Worm (Caenorhabditis elegans) whole organism, L1 larva: ENCODE measurements around the gene odr-1.

ENCODE experiments used
- C16A3.4 ChIP-seq: fragments of 150-350 bp; optimal IDR thresholded peaks from 2 replicates; lab custom pipeline; 2014; ENCODE audit warnings: missing biosample characterization, missing genetic modification characterization
- F16B12.6 ChIP-seq: fragments of 150-350 bp; optimal IDR thresholded peaks from 2 replicates; lab custom pipeline; 2014; ENCODE audit warnings: missing biosample characterization, missing genetic modification characterization
- ama-1 ChIP-seq: fragments of 150-350 bp; optimal IDR thresholded peaks from 2 replicates; lab custom pipeline; 2014
- blmp-1 ChIP-seq: fragments of 150-350 bp; optimal IDR thresholded peaks from 2 replicates; lab custom pipeline; 2014; ENCODE audit warnings: missing biosample characterization, missing genetic modification characterization
- ceh-63 ChIP-seq: fragments of 200-800 bp; sonication (Bioruptor generic); optimal IDR thresholded peaks from 2 replicates; lab custom pipeline; 2018; ENCODE audit warnings: mild to moderate bottlenecking, missing genetic modification characterization, missing compliant biosample characterization
- efl-1 ChIP-seq, 4 experiments: fragments of 150-350 bp; optimal IDR thresholded peaks in 3 of 4; peaks in 1 of 4; 1 replicate in 1 of 4; 2 replicates in 3 of 4; lab custom pipeline; 2014; ENCODE audit warnings: missing biosample characterization in 2 of 4, missing genetic modification characterization in 2 of 4, missing genetic modification reagents in 2 of 4
- egl-13 ChIP-seq: sonication (generic microtip); optimal IDR thresholded peaks from 2 replicates; lab custom pipeline; 2016; ENCODE audit warnings: missing genotype, missing genetic modification reagents, missing genetic modification characterization, missing compliant biosample characterization
- elt-3 ChIP-seq, 6 experiments: fragments of 150-350 bp in 1 of 6; sonication (generic microtip); optimal IDR thresholded peaks; 2 replicates each; lab custom pipeline; 2017 to 2018; ENCODE audit warnings: missing biosample characterization in 6 of 6, missing genetic modification characterization in 6 of 6, inconsistent platforms in 1 of 6
- fkh-10 ChIP-seq: sonication (generic microtip); optimal IDR thresholded peaks from 2 replicates; lab custom pipeline; 2017; ENCODE audit warnings: missing biosample characterization, missing genetic modification reagents, missing genetic modification characterization
- irx-1 ChIP-seq: sonication (generic microtip); optimal IDR thresholded peaks from 2 replicates; lab custom pipeline; 2016; ENCODE audit warnings: missing genetic modification characterization, missing compliant biosample characterization
- lin-14 ChIP-seq: fragments of 200-800 bp; sonication (Bioruptor generic); optimal IDR thresholded peaks from 2 replicates; lab custom pipeline; 2018; ENCODE audit warnings: mild to moderate bottlenecking, missing genetic modification characterization, moderate library complexity, missing compliant biosample characterization
- lin-15B ChIP-seq: fragments of 150-350 bp; sonication (generic microtip); optimal IDR thresholded peaks from 3 replicates; lab custom pipeline; 2014; ENCODE audit warnings: missing biosample characterization, missing genetic modification characterization
- lin-35 ChIP-seq, 2 experiments: fragments of 150-350 bp; optimal IDR thresholded peaks; 2 replicates each; lab custom pipeline; 2014; ENCODE audit warnings: missing biosample characterization in 2 of 2, missing genetic modification characterization in 2 of 2, missing genetic modification reagents in 2 of 2
- lin-39 ChIP-seq: fragments of 150-350 bp; optimal IDR thresholded peaks from 2 replicates; lab custom pipeline; 2014; ENCODE audit warnings: missing biosample characterization, missing genetic modification reagents, missing genetic modification characterization
- lsy-2 ChIP-seq, 2 experiments: fragments of 150-350 bp; optimal IDR thresholded peaks; 2 replicates each; lab custom pipeline; 2014; ENCODE audit warnings: missing biosample characterization in 2 of 2, missing genetic modification characterization in 2 of 2
- mef-2 ChIP-seq: fragments of 150-350 bp; optimal IDR thresholded peaks from 2 replicates; lab custom pipeline; 2014; ENCODE audit warnings: missing biosample characterization, missing genetic modification characterization
- mep-1 ChIP-seq: fragments of 150-350 bp; optimal IDR thresholded peaks from 2 replicates; lab custom pipeline; 2014; ENCODE audit warnings: missing biosample characterization, missing genetic modification characterization
- nhr-19 ChIP-seq: fragments of 200-800 bp; sonication (Bioruptor generic); conservative IDR thresholded peaks from 2 replicates; pipeline ENCODE4 v1.3.6; 2022; ENCODE audit warnings: missing genetic modification characterization, missing compliant biosample characterization
- nhr-20 ChIP-seq: sonication (generic microtip); optimal IDR thresholded peaks from 2 replicates; lab custom pipeline; 2016; ENCODE audit warnings: mild to moderate bottlenecking, missing genetic modification characterization, missing compliant biosample characterization
- nhr-47 ChIP-seq: sonication (generic microtip); optimal IDR thresholded peaks from 2 replicates; lab custom pipeline; 2016; ENCODE audit warnings: mild to moderate bottlenecking, missing genetic modification characterization, moderate library complexity, missing compliant biosample characterization
- nhr-71 ChIP-seq: sonication (generic microtip); optimal IDR thresholded peaks from 2 replicates; lab custom pipeline; 2016; ENCODE audit warnings: mild to moderate bottlenecking, missing genetic modification characterization, moderate library complexity, missing compliant biosample characterization
- nhr-85 ChIP-seq: sonication (generic microtip); peaks from one replicate; lab custom pipeline; 2016; ENCODE audit warnings: missing genetic modification characterization, inconsistent platforms, missing compliant biosample characterization
- nhr-90 ChIP-seq: sonication (generic microtip); optimal IDR thresholded peaks from 2 replicates; lab custom pipeline; 2016; ENCODE audit warnings: mild to moderate bottlenecking, missing genetic modification characterization, missing compliant biosample characterization; ENCODE audit not compliant: poor library complexity
- pag-3 ChIP-seq: sonication (generic microtip); optimal IDR thresholded peaks from 2 replicates; lab custom pipeline; 2017; ENCODE audit warnings: missing genetic modification characterization, mild to moderate bottlenecking, missing compliant biosample characterization, antibody characterized with exemption, borderline replicate concordance; ENCODE audit not compliant: insufficient read depth
- rnt-1 ChIP-seq: sonication (generic microtip); optimal IDR thresholded peaks from 2 replicates; lab custom pipeline; 2016; ENCODE audit warnings: mild to moderate bottlenecking, missing genetic modification characterization, moderate library complexity, missing compliant biosample characterization
- skn-1 ChIP-seq: fragments of 150-350 bp; optimal IDR thresholded peaks from 2 replicates; lab custom pipeline; 2014; ENCODE audit warnings: missing biosample characterization, missing genetic modification characterization
- snpc-4 ChIP-seq: fragments of 150-350 bp; optimal IDR thresholded peaks from 2 replicates; lab custom pipeline; 2014; ENCODE audit warnings: missing biosample characterization, missing genetic modification characterization
- snu-23 ChIP-seq: sonication (generic microtip); optimal IDR thresholded peaks from 2 replicates; lab custom pipeline; 2016; ENCODE audit warnings: missing genetic modification characterization, missing compliant biosample characterization
- tbx-2 ChIP-seq: sonication (generic microtip); optimal IDR thresholded peaks from 2 replicates; lab custom pipeline; 2016; ENCODE audit warnings: missing genetic modification characterization, missing compliant biosample characterization
- unc-130 ChIP-seq: fragments of 150-350 bp; optimal IDR thresholded peaks from 2 replicates; lab custom pipeline; 2017; ENCODE audit warnings: missing biosample characterization, missing genetic modification characterization, inconsistent platforms
- unc-86 ChIP-seq: sonication (generic microtip); optimal IDR thresholded peaks from 2 replicates; lab custom pipeline; 2016; ENCODE audit warnings: missing genetic modification characterization, missing compliant biosample characterization
- vab-15 ChIP-seq: sonication (generic microtip); optimal IDR thresholded peaks from 2 replicates; lab custom pipeline; 2017; ENCODE audit warnings: missing genotype, mild to moderate bottlenecking, missing genetic modification characterization, missing compliant biosample characterization
- zag-1 ChIP-seq: fragments of 150-350 bp; optimal IDR thresholded peaks from 2 replicates; lab custom pipeline; 2014; ENCODE audit warnings: missing biosample characterization, missing genetic modification characterization
- zip-4 ChIP-seq: fragments of 200-800 bp; sonication (Bioruptor generic); optimal IDR thresholded peaks from 2 replicates; lab custom pipeline; 2018; ENCODE audit warnings: mild to moderate bottlenecking, missing genetic modification characterization, moderate library complexity, missing compliant biosample characterization
- ztf-4 ChIP-seq: fragments of 150-350 bp; optimal IDR thresholded peaks from 2 replicates; lab custom pipeline; 2014; ENCODE audit warnings: missing biosample characterization, missing genetic modification characterization

The odr-1 gene

ce11 chrX:13558667-13559066 is 7.9 kb upstream of the odr-1 start:
- TF ChIP-seq nhr-71 (tag; lab: Kevin White, UChicago) (peak; percentile 41), tbx-2 (tag; lab: Kevin White, UChicago) (no peak), rnt-1 (peak; percentile 31), zip-4 (GFP tag; lab: Kevin White, UChicago) (no peak), snpc-4 (tag; lab: Kevin White, UChicago) (no peak), fkh-10 (no peak), mef-2 (tag; lab: Kevin White, UChicago) (no peak), zag-1 (tag; lab: Kevin White, UChicago) (no peak), nhr-19 (GFP tag; lab: Robert Waterston, UW) (no peak), lin-14 (GFP tag; lab: Kevin White, UChicago) (peak; percentile 70), mep-1 (tag; lab: Kevin White, UChicago) (no peak), lin-39 (no peak), lin-35 (GFP tag; optimal IDR thresholded peaks at IDR 0.05; lab: Kevin White, UChicago) (no peak)
- TF ChIP-seq, all 84 proteins: peak for 3

- TF ChIP-seq elt-3 (tag; optimal IDR thresholded peaks at IDR 0.05; lab: Kevin White, UChicago) (no peak), vab-15 (tag; lab: Kevin White, UChicago) (no peak), lin-35 (GFP tag; optimal IDR thresholded peaks at IDR 0.05; lab: Kevin White, UChicago) (no peak), F16B12.6 (tag; lab: Kevin White, UChicago) (no peak), snpc-4 (tag; lab: Kevin White, UChicago) (no peak), egl-13 (tag; lab: Kevin White, UChicago) (no peak), ceh-63 (GFP tag; lab: Kevin White, UChicago) (no peak), lin-15B (tag; lab: Kevin White, UChicago) (no peak), unc-130 (tag; lab: Kevin White, UChicago) (no peak)
Observed at ce11 chrX:13556066-13556465, 5.3 kb upstream of the odr-1 start, which contains the start of gene glb-20. Gene glb-20 (minus strand): TSS chrX:13556166.

- no peak for TF ChIP-seq irx-1 (tag; lab: Kevin White, UChicago)
- TF ChIP-seq mef-2 (tag; lab: Kevin White, UChicago), result peak; percentile 33
- TF ChIP-seq snu-23 (GFP tag; lab: Kevin White, UChicago), result peak; percentile 21
- peak; percentile 78 for TF ChIP-seq nhr-20 (tag; lab: Kevin White, UChicago)
- no peak for TF ChIP-seq zag-1 (tag; lab: Kevin White, UChicago)
- peak; percentile 86 for TF ChIP-seq nhr-71 (tag; lab: Kevin White, UChicago)
- peak; percentile 71 for TF ChIP-seq rnt-1
- peak; percentile 72 for TF ChIP-seq lin-14 (GFP tag; lab: Kevin White, UChicago)
- TF ChIP-seq skn-1 (tag; lab: Kevin White, UChicago), result no peak
- peak; percentile 51 for TF ChIP-seq nhr-19 (GFP tag; lab: Robert Waterston, UW)
- TF ChIP-seq, all 84 proteins: peak for 7
Observed at ce11 chrX:13555098-13555497, 4.3 kb upstream of the odr-1 start.

DNA sequence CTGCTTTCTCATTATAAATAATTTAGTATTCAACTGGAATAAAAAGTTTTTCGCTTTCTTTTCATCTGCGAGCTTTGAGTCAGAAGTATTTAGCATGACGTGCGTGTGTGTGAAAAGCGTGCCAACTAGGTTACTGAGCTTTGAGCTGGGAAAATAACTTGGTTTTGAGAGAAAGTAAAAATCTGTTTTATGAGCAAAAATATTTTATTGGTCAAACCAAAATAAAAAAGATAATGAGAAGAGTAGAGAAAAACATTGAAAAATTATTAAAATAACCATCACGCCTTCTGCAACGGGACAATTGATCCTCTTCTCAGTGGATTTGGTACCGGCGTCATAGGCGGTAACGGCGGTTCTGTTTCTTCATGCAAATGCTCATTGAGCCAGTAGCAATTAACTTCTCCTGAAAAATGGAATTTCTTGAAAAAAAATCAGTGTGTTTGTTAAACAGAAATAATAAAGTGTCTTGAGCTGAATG is 6.2 kb downstream of the odr-1 start:
- TF ChIP-seq nhr-19 (GFP tag; lab: Robert Waterston, UW) (no peak), lsy-2 (tag; optimal IDR thresholded peaks at IDR 0.05; lab: Kevin White, UChicago) (peak in 1 of 2 experiments; percentile 50), blmp-1 (tag; lab: Kevin White, UChicago) (peak; percentile 26), pag-3 (no peak), ztf-4 (tag; lab: Kevin White, UChicago) (no peak), elt-3 (tag; optimal IDR thresholded peaks at IDR 0.05; lab: Kevin White, UChicago) (peak in 1 of 6 experiments; percentile 60), unc-86 (tag; lab: Kevin White, UChicago) (peak; percentile 33), snpc-4 (tag; lab: Kevin White, UChicago) (no peak), nhr-85 (tag; lab: Kevin White, UChicago) (peak; percentile 51), lin-14 (GFP tag; lab: Kevin White, UChicago) (peak; percentile 39), nhr-20 (tag; lab: Kevin White, UChicago) (peak; percentile 23), efl-1 (optimal IDR thresholded peaks at IDR 0.05; lab: Kevin White, UChicago) (no peak), efl-1 (GFP tag; optimal IDR thresholded peaks at IDR 0.05 in 1 of 2; lab: Kevin White, UChicago) (peak in 1 of 2 experiments; percentile 73), nhr-71 (tag; lab: Kevin White, UChicago) (peak; percentile 12), C16A3.4 (tag; lab: Kevin White, UChicago) (peak; percentile 33), ama-1 (peak; percentile 68), nhr-47 (tag; lab: Kevin White, UChicago) (peak; percentile 42), egl-13 (tag; lab: Kevin White, UChicago) (peak; percentile 32), nhr-90 (peak; percentile 22)
- TF ChIP-seq, all 84 proteins: peak for 14
